Fruit fly (Drosophila melanogaster) whole organism, embryonic: ENCODE results near the gene CG15536.

Source experiments
- CG10366 ChIP-seq: fragments of 200-800 bp; sonication (Bioruptor generic); IDR thresholded peaks from 2 replicates; pipeline ENCODE4 v1.3.6; 2022; ENCODE audit warnings: missing biosample characterization, missing genetic modification characterization
- CG10462 ChIP-seq: fragments of 200-800 bp; sonication (Bioruptor generic); optimal IDR thresholded peaks from 2 replicates; lab custom pipeline; 2016; ENCODE audit warnings: missing biosample characterization, missing genetic modification characterization
- CG11560 ChIP-seq: fragments of 200-800 bp; sonication (Bioruptor generic); IDR thresholded peaks from 3 replicates; pipeline ENCODE4 v1.3.6; 2022; ENCODE audit warnings: missing biosample characterization, missing genetic modification characterization
- CG11723 ChIP-seq: fragments of 200-800 bp; sonication (Bioruptor generic); optimal IDR thresholded peaks from 2 replicates; lab custom pipeline; 2017; ENCODE audit warnings: missing biosample characterization, mild to moderate bottlenecking, missing genetic modification characterization
- CG12104 ChIP-seq: fragments of 200-800 bp; sonication (Bioruptor generic); optimal IDR thresholded peaks from 3 replicates; lab custom pipeline; 2016; ENCODE audit warnings: missing biosample characterization, missing genetic modification characterization
- CG14050 ChIP-seq: fragments of 200-800 bp; sonication (Bioruptor generic); IDR thresholded peaks from 3 replicates; pipeline ENCODE4 v1.3.6; 2022; ENCODE audit warnings: missing biosample characterization, missing genetic modification characterization
- CG15011 ChIP-seq: fragments of 200-800 bp; sonication (Bioruptor generic); optimal IDR thresholded peaks from 3 replicates; lab custom pipeline; 2018; ENCODE audit warnings: missing biosample characterization, mild to moderate bottlenecking, missing genetic modification characterization
- CG15269 ChIP-seq: fragments of 200-800 bp; sonication (Bioruptor generic); optimal IDR thresholded peaks from 2 replicates; lab custom pipeline; 2018; ENCODE audit warnings: missing biosample characterization, mild to moderate bottlenecking, missing genetic modification characterization, moderate library complexity
- CG17361 ChIP-seq: fragments of 200-800 bp; sonication (Bioruptor generic); IDR thresholded peaks from 3 replicates; pipeline ENCODE4 v1.3.6; 2022; ENCODE audit warnings: missing biosample characterization, missing genetic modification characterization
- CG17612 ChIP-seq: fragments of 200-800 bp; sonication (Bioruptor generic); IDR thresholded peaks from 2 replicates; pipeline ENCODE4 v1.3.6; 2022; ENCODE audit warnings: missing biosample characterization, missing genetic modification characterization
- CG1792 ChIP-seq: fragments of 200-800 bp; sonication (Bioruptor generic); optimal IDR thresholded peaks from 2 replicates; lab custom pipeline; 2016; ENCODE audit warnings: missing biosample characterization, missing genetic modification characterization
- CG1832 ChIP-seq: fragments of 200-800 bp; sonication (Bioruptor generic); optimal IDR thresholded peaks from 2 replicates; lab custom pipeline; 2017; ENCODE audit warnings: missing biosample characterization, mild to moderate bottlenecking, missing genetic modification characterization, inconsistent platforms
- CG18619 ChIP-seq: fragments of 200-800 bp; sonication (Bioruptor generic); optimal IDR thresholded peaks from 3 replicates; lab custom pipeline; 2017; ENCODE audit warnings: missing biosample characterization, mild to moderate bottlenecking, missing genetic modification characterization
- CG2199 ChIP-seq: fragments of 200-800 bp; sonication (Bioruptor generic); IDR thresholded peaks from 3 replicates; pipeline ENCODE4 v1.3.6; 2022; ENCODE audit warnings: missing biosample characterization, missing genetic modification characterization
- CG3065 ChIP-seq: fragments of 200-800 bp; sonication (Bioruptor generic); optimal IDR thresholded peaks from 2 replicates; lab custom pipeline; 2016; ENCODE audit warnings: missing biosample characterization, missing genetic modification characterization
- CG42726 ChIP-seq: fragments of 200-800 bp; sonication (Bioruptor generic); IDR thresholded peaks from 2 replicates; pipeline ENCODE4 v1.3.6; 2022; ENCODE audit warnings: missing biosample characterization, missing genetic modification characterization; ENCODE audit not compliant: partially characterized antibody
- CG4424 ChIP-seq: fragments of 200-800 bp; sonication (Bioruptor generic); optimal IDR thresholded peaks from 3 replicates; lab custom pipeline; 2016; ENCODE audit warnings: missing biosample characterization, missing genetic modification characterization
- CG4617 ChIP-seq: fragments of 200-800 bp; sonication (Bioruptor generic); optimal IDR thresholded peaks from 3 replicates; lab custom pipeline; 2016; ENCODE audit warnings: missing biosample characterization, missing genetic modification characterization, borderline replicate concordance
- CG4730 ChIP-seq: fragments of 200-800 bp; sonication (Bioruptor generic); IDR thresholded peaks from 2 replicates; pipeline ENCODE4 v1.3.6; 2022; ENCODE audit warnings: missing biosample characterization, missing genetic modification characterization
- CG8478 ChIP-seq: fragments of >200 bp; optimal IDR thresholded peaks from 2 replicates; lab custom pipeline; 2018
- CG8924 ChIP-seq: fragments of 200-800 bp; optimal IDR thresholded peaks from 3 replicates; lab custom pipeline; 2019; ENCODE audit warnings: missing biosample characterization, mild to moderate bottlenecking, missing genetic modification characterization, moderate library complexity
- CG8944 ChIP-seq: fragments of 200-800 bp; sonication (Bioruptor generic); optimal IDR thresholded peaks from 3 replicates; lab custom pipeline; 2016; ENCODE audit warnings: missing biosample characterization, missing genetic modification characterization
- CG9932 ChIP-seq: fragments of 200-800 bp; sonication (Bioruptor generic); IDR thresholded peaks from 2 replicates; pipeline ENCODE4 v1.3.6; 2022; ENCODE audit warnings: missing biosample characterization, missing genetic modification characterization
- CHES-1-like ChIP-seq: fragments of 200-800 bp; sonication (Bioruptor generic); optimal IDR thresholded peaks from 2 replicates; lab custom pipeline; 2016; ENCODE audit warnings: missing biosample characterization, missing genetic modification characterization
- Chrac-16 ChIP-seq: fragments of 200-800 bp; sonication (Bioruptor generic); optimal IDR thresholded peaks from 3 replicates; lab custom pipeline; 2016; ENCODE audit warnings: missing biosample characterization, missing genetic modification characterization
- D19B ChIP-seq: fragments of 200-800 bp; sonication (Bioruptor generic); optimal IDR thresholded peaks from 2 replicates; lab custom pipeline; 2017; ENCODE audit warnings: missing biosample characterization, mild to moderate bottlenecking, missing genetic modification characterization
- Dad ChIP-seq: fragments of 200-800 bp; sonication (Bioruptor generic); optimal IDR thresholded peaks from 3 replicates; lab custom pipeline; 2016; ENCODE audit warnings: missing biosample characterization, missing genetic modification characterization
- Dip3 ChIP-seq: fragments of 200-800 bp; sonication (Bioruptor generic); optimal IDR thresholded peaks from 3 replicates; lab custom pipeline; 2016; ENCODE audit warnings: missing biosample characterization, missing genetic modification characterization
- Doc3 ChIP-seq: fragments of 200-800 bp; sonication (Bioruptor generic); IDR thresholded peaks from 3 replicates; pipeline ENCODE4 v1.3.6; 2022; ENCODE audit warnings: missing biosample characterization, missing genetic modification characterization; ENCODE audit not compliant: partially characterized antibody
- Dref ChIP-seq: fragments of 200-800 bp; sonication (Bioruptor generic); IDR thresholded peaks from 2 replicates; pipeline ENCODE4 v1.3.6; 2022; ENCODE audit warnings: missing biosample characterization, missing genetic modification characterization
- E2f2 ChIP-seq: fragments of 200-800 bp; sonication (Bioruptor generic); IDR thresholded peaks from 2 replicates; pipeline ENCODE4 v1.3.6; 2022; ENCODE audit warnings: missing biosample characterization, missing genetic modification characterization
- ERR ChIP-seq: fragments of 200-800 bp; sonication (Bioruptor generic); optimal IDR thresholded peaks from 2 replicates; lab custom pipeline; 2016; ENCODE audit warnings: missing biosample characterization, missing genetic modification characterization
- HLHmδ ChIP-seq: fragments of 200-800 bp; sonication (Bioruptor generic); optimal IDR thresholded peaks from 2 replicates; lab custom pipeline; 2018; ENCODE audit warnings: missing biosample characterization, mild to moderate bottlenecking, missing genetic modification characterization, moderate library complexity
- Jarid2 ChIP-seq: fragments of 200-800 bp; sonication (Bioruptor generic); optimal IDR thresholded peaks from 3 replicates; lab custom pipeline; 2017; ENCODE audit warnings: mild to moderate bottlenecking, missing biosample characterization, missing genetic modification reagents, missing genetic modification characterization
- Nf-YC ChIP-seq: fragments of 200-800 bp; optimal IDR thresholded peaks from 3 replicates; lab custom pipeline; 2019; ENCODE audit warnings: missing biosample characterization, mild to moderate bottlenecking, missing genetic modification characterization, moderate library complexity
- TFAM ChIP-seq: fragments of 200-800 bp; sonication (Bioruptor generic); optimal IDR thresholded peaks from 2 replicates; lab custom pipeline; 2017; ENCODE audit warnings: missing biosample characterization, missing genetic modification characterization, inconsistent platforms
- Usf ChIP-seq: fragments of 200-800 bp; sonication (Bioruptor generic); optimal IDR thresholded peaks from 2 replicates; lab custom pipeline; 2017; ENCODE audit warnings: missing genotype, missing biosample characterization, missing genetic modification characterization
- Xrp1 ChIP-seq: fragments of 200-800 bp; sonication (Bioruptor generic); IDR thresholded peaks from 2 replicates; pipeline ENCODE4 v1.3.6; 2022; ENCODE audit warnings: missing biosample characterization, missing genetic modification characterization
- ato ChIP-seq: fragments of 200-800 bp; sonication (Bioruptor generic); IDR thresholded peaks from 2 replicates; pipeline ENCODE4 v1.3.6; 2022; ENCODE audit warnings: missing biosample characterization, missing genetic modification characterization; ENCODE audit not compliant: partially characterized antibody
- br ChIP-seq: fragments of >200 bp; optimal IDR thresholded peaks from 2 replicates; lab custom pipeline; 2017
- crc ChIP-seq: fragments of 200-800 bp; sonication (Bioruptor generic); optimal IDR thresholded peaks from 2 replicates; lab custom pipeline; 2016; ENCODE audit warnings: missing biosample characterization, missing genetic modification characterization
- eve ChIP-seq, 2 experiments: fragments of >200 bp; optimal IDR thresholded peaks; 2 replicates each; lab custom pipeline; 2017; ENCODE audit warnings: missing biosample characterization in 2 of 2, missing genetic modification characterization in 2 of 2
- fd102C ChIP-seq: fragments of 200-800 bp; sonication (Bioruptor generic); optimal IDR thresholded peaks from 2 replicates; lab custom pipeline; 2018; ENCODE audit warnings: missing biosample characterization, mild to moderate bottlenecking, missing genetic modification characterization, moderate library complexity
- fru ChIP-seq: fragments of >200 bp; optimal IDR thresholded peaks from 2 replicates; lab custom pipeline; 2017
- ftz-f1 ChIP-seq: fragments of 200-800 bp; sonication (Bioruptor generic); optimal IDR thresholded peaks from 2 replicates; lab custom pipeline; 2016; ENCODE audit warnings: missing biosample characterization, missing genetic modification characterization
- gcm ChIP-seq: fragments of 200-800 bp; sonication (Bioruptor generic); optimal IDR thresholded peaks from 2 replicates; lab custom pipeline; 2019; ENCODE audit warnings: missing biosample characterization, mild to moderate bottlenecking, missing genetic modification characterization, moderate library complexity
- jigr1 ChIP-seq: fragments of 200-800 bp; sonication (Bioruptor generic); IDR thresholded peaks from 3 replicates; pipeline ENCODE4 v1.3.6; 2022; ENCODE audit warnings: missing biosample characterization, missing genetic modification characterization
- klu ChIP-seq: fragments of 200-800 bp; sonication (Bioruptor generic); IDR thresholded peaks from 2 replicates; pipeline ENCODE4 v1.3.6; 2022; ENCODE audit warnings: missing biosample characterization, missing genetic modification characterization
- knrl ChIP-seq: fragments of 200-800 bp; sonication (Bioruptor generic); IDR thresholded peaks from 3 replicates; pipeline ENCODE4 v1.3.6; 2022; ENCODE audit warnings: missing biosample characterization, missing genetic modification characterization; ENCODE audit not compliant: partially characterized antibody
- pros ChIP-seq: fragments of 200-800 bp; sonication (Bioruptor generic); optimal IDR thresholded peaks from 3 replicates; lab custom pipeline; 2019; ENCODE audit warnings: missing biosample characterization, mild to moderate bottlenecking, missing genetic modification characterization, moderate library complexity
- seq ChIP-seq: fragments of 200-800 bp; sonication (Bioruptor generic); IDR thresholded peaks from 2 replicates; pipeline ENCODE4 v1.3.6; 2022; ENCODE audit warnings: missing biosample characterization, missing genetic modification characterization
- ssp ChIP-seq: fragments of 200-800 bp; sonication (Bioruptor generic); IDR thresholded peaks from 2 replicates; pipeline ENCODE4 v1.3.6; 2022; ENCODE audit warnings: missing biosample characterization, missing genetic modification characterization
- zen2 ChIP-seq: fragments of 200-800 bp; sonication (Bioruptor generic); IDR thresholded peaks from 3 replicates; pipeline ENCODE4 v1.3.6; 2022; ENCODE audit warnings: missing biosample characterization, missing genetic modification characterization; ENCODE audit not compliant: partially characterized antibody

Gene CG15536

dm6 chr3R:30423695-30424094 lies 1.3 kb downstream of the CG15536 start, which contains the start of the genes CG15535 and mRpS18C (continued):
- TF ChIP-seq Doc3 (GFP tag; lab: Robert Waterston, UW) (peak; percentile 73), CG9932 (GFP tag; lab: Robert Waterston, UW) (no peak), CG10462 (GFP tag; lab: Kevin White, UChicago) (no peak), ssp (GFP tag; lab: Robert Waterston, UW) (no peak), CG8478 (lab: Kevin White, UChicago) (no peak), CG4424 (GFP tag; lab: Kevin White, UChicago) (no peak), CG12104 (GFP tag; lab: Kevin White, UChicago) (no peak), CG8924 (tag; lab: Kevin White, UChicago) (no peak), CG10366 (GFP tag; lab: Robert Waterston, UW) (no peak), CG17612 (GFP tag; lab: Robert Waterston, UW) (no peak), CG18619 (no peak), Xrp1 (GFP tag; lab: Robert Waterston, UW) (no peak), CG17361 (no peak), CHES-1-like (peak; percentile 15), CG4730 (GFP tag; lab: Robert Waterston, UW) (no peak), CG15011 (no peak), eve (GFP tag; optimal IDR thresholded peaks at IDR 0.05; lab: Kevin White, UChicago) (no peak), crc (GFP tag; lab: Kevin White, UChicago) (no peak), br (lab: Kevin White, UChicago) (no peak), CG42726 (no peak; the same call in 1 of the 2 replicates), E2f2 (GFP tag; lab: Robert Waterston, UW) (peak; percentile 42), Jarid2 (GFP tag; lab: Kevin White, UChicago) (no peak), Dref (GFP tag; lab: Robert Waterston, UW) (peak; percentile 89), gcm (GFP tag; lab: Kevin White, UChicago) (no peak), pros (GFP tag; lab: Kevin White, UChicago) (no peak), ftz-f1 (peak; percentile 38), CG1792 (GFP tag; lab: Kevin White, UChicago) (no peak), ERR (GFP tag; lab: Kevin White, UChicago) (no peak), Chrac-16 (GFP tag; lab: Kevin White, UChicago) (no peak), seq (no peak), CG11560 (tag; lab: Robert Waterston, UW) (no peak), CG11723 (GFP tag; lab: Kevin White, UChicago) (no peak), fru (no peak), CG8944 (GFP tag; lab: Kevin White, UChicago) (no peak), TFAM (no peak), Nf-YC (tag; lab: Kevin White, UChicago) (no peak), CG15269 (no peak), CG4617 (GFP tag; lab: Kevin White, UChicago) (peak; percentile 38), D19B (no peak), jigr1 (no peak; the same call in 2 of the 3 replicates), HLHmδ (no peak), Dad (GFP tag; lab: Kevin White, UChicago) (no peak), CG14050 (GFP tag; lab: Robert Waterston, UW) (no peak), CG2199 (no peak), klu (no peak), ato (GFP tag; lab: Robert Waterston, UW) (peak; percentile 80), fd102C (GFP tag; lab: Kevin White, UChicago) (no peak), knrl (GFP tag; lab: Robert Waterston, UW) (peak; percentile 72; the same call in 2 of the 3 replicates), CG3065 (GFP tag; lab: Kevin White, UChicago) (no peak), zen2 (GFP tag; lab: Robert Waterston, UW) (peak; percentile 83), Dip3 (GFP tag; lab: Kevin White, UChicago) (no peak), CG1832 (GFP tag; lab: Kevin White, UChicago) (no peak), Usf (no peak)
